Worm (Caenorhabditis elegans) whole organism, early embryonic: ENCODE measurements around the gene spi-1.

Experiments
- B0310.2 ChIP-seq: sonication (generic microtip); optimal IDR thresholded peaks from 2 replicates; lab custom pipeline; 2016; ENCODE audit warnings: mild to moderate bottlenecking, missing genetic modification characterization, missing compliant biosample characterization
- F13C5.2 ChIP-seq: sonication (generic microtip); optimal IDR thresholded peaks from 2 replicates; lab custom pipeline; 2017; ENCODE audit warnings: mild to moderate bottlenecking, missing genetic modification characterization, inconsistent platforms, missing compliant biosample characterization
- aly-1 ChIP-seq: sonication (generic microtip); optimal IDR thresholded peaks from 2 replicates; lab custom pipeline; 2016; ENCODE audit warnings: missing genetic modification characterization, missing compliant biosample characterization
- ama-1 ChIP-seq: fragments of 150-350 bp; optimal IDR thresholded peaks from 2 replicates; lab custom pipeline; 2014
- ceh-13 ChIP-seq: fragments of 200-800 bp; sonication (Bioruptor generic); optimal IDR thresholded peaks from 2 replicates; lab custom pipeline; 2018; ENCODE audit warnings: mild to moderate bottlenecking, missing genetic modification characterization, missing compliant biosample characterization
- ceh-36 ChIP-seq: sonication (generic microtip); optimal IDR thresholded peaks from 2 replicates; lab custom pipeline; 2016; ENCODE audit warnings: missing genetic modification characterization, inconsistent platforms, missing compliant biosample characterization
- ets-7 ChIP-seq: sonication (generic microtip); optimal IDR thresholded peaks from 2 replicates; lab custom pipeline; 2016; ENCODE audit warnings: missing genotype, missing genetic modification characterization, missing compliant biosample characterization
- flt-1 ChIP-seq: fragments of 200-800 bp; sonication (Bioruptor generic); IDR thresholded peaks from 2 replicates; pipeline ENCODE4 v1.3.6; 2022; ENCODE audit warnings: missing genetic modification characterization, missing compliant biosample characterization
- hmbx-1 ChIP-seq: sonication (generic microtip); optimal IDR thresholded peaks from 2 replicates; lab custom pipeline; 2016; ENCODE audit warnings: mild to moderate bottlenecking, missing genetic modification characterization, missing compliant biosample characterization
- hmg-4 ChIP-seq: fragments of 200-800 bp; sonication (Bioruptor generic); optimal IDR thresholded peaks from 2 replicates; lab custom pipeline; 2018; ENCODE audit warnings: mild to moderate bottlenecking, missing genetic modification characterization, missing compliant biosample characterization
- hnd-1 ChIP-seq: sonication (generic microtip); optimal IDR thresholded peaks from 2 replicates; lab custom pipeline; 2016; ENCODE audit warnings: missing genetic modification characterization, missing compliant biosample characterization
- pes-1 ChIP-seq: fragments of 200-800 bp; sonication (Bioruptor generic); IDR thresholded peaks from 2 replicates; pipeline ENCODE4 v1.3.6; 2022; ENCODE audit warnings: missing genetic modification reagents, missing genetic modification characterization, missing compliant biosample characterization
- scrt-1 ChIP-seq: fragments of 200-800 bp; sonication (Bioruptor generic); IDR thresholded peaks from 2 replicates; pipeline ENCODE4 v1.3.6; 2022; ENCODE audit warnings: missing genetic modification characterization, missing compliant biosample characterization
- sea-1 ChIP-seq: fragments of 200-800 bp; sonication (Bioruptor generic); conservative IDR thresholded peaks from 2 replicates; pipeline ENCODE4 v1.3.6; 2022; ENCODE audit warnings: missing genetic modification characterization, missing compliant biosample characterization
- tbx-11 ChIP-seq: fragments of 200-800 bp; sonication (Bioruptor generic); IDR thresholded peaks from 2 replicates; pipeline ENCODE4 v1.3.6; 2022; ENCODE audit warnings: missing genetic modification characterization, missing compliant biosample characterization
- tbx-37 ChIP-seq: fragments of 200-800 bp; sonication (Bioruptor generic); conservative IDR thresholded peaks from 2 replicates; pipeline ENCODE4 v1.3.6; 2022; ENCODE audit warnings: missing genetic modification reagents, missing genetic modification characterization, missing compliant biosample characterization
- tra-4 ChIP-seq: sonication (generic microtip); optimal IDR thresholded peaks from 2 replicates; lab custom pipeline; 2017; ENCODE audit warnings: missing genetic modification characterization, missing compliant biosample characterization

spi-1 gene

ce11 chrII:7534369-7534768 lies 38.3 kb downstream of the spi-1 start, which contains the start of gene wrt-10:
Gene wrt-10 (minus strand): TSS chrII:7534563.
- no peak for TF ChIP-seq hmg-4 (GFP tag; lab: Kevin White, UChicago)
- TF ChIP-seq ceh-13: no peak
- no peak for TF ChIP-seq B0310.2
- TF ChIP-seq ets-7 (tag; lab: Kevin White, UChicago): no peak
- TF ChIP-seq tbx-37 (GFP tag; lab: Robert Waterston, UW): no peak
- no peak for TF ChIP-seq flt-1 (GFP tag; lab: Robert Waterston, UW)
- no peak for TF ChIP-seq F13C5.2 (tag; lab: Kevin White, UChicago)
- no peak for TF ChIP-seq ama-1 (lab: Kevin White, UChicago)
- TF ChIP-seq pes-1: no peak
- TF ChIP-seq tra-4 (tag; lab: Kevin White, UChicago): no peak
- TF ChIP-seq tbx-11 (GFP tag; lab: Robert Waterston, UW): no peak
- no peak for TF ChIP-seq ceh-36 (tag; lab: Kevin White, UChicago)

ce11 chrII:7534934-7535333 lies 38.9 kb downstream of the spi-1 start, which contains the start of gene ZK1290.13:
Gene ZK1290.13 (plus strand): TSS chrII:7535006.
- TF ChIP-seq B0310.2 (no peak), sea-1 (GFP tag; lab: Robert Waterston, UW) (no peak)

ce11 chrII:7537603-7538230 lies 41.7 kb downstream of the spi-1 start, which contains the start of gene nfi-1:
Gene nfi-1 (plus strand): TSS chrII:7538180.
- TF ChIP-seq B0310.2 (no peak), hmbx-1 (tag; lab: Kevin White, UChicago) (no peak), tra-4 (tag; lab: Kevin White, UChicago) (no peak), flt-1 (GFP tag; lab: Robert Waterston, UW) (no peak), tbx-11 (GFP tag; lab: Robert Waterston, UW) (no peak)

- no peak for TF ChIP-seq tra-4 (tag; lab: Kevin White, UChicago)
- no peak for TF ChIP-seq scrt-1 (GFP tag; lab: Robert Waterston, UW)
- TF ChIP-seq hmg-4 (GFP tag; lab: Kevin White, UChicago): no peak
- TF ChIP-seq ceh-13: no peak
- no peak for TF ChIP-seq hnd-1
- TF ChIP-seq sea-1 (GFP tag; lab: Robert Waterston, UW): no peak
- no peak for TF ChIP-seq pes-1
- TF ChIP-seq flt-1 (GFP tag; lab: Robert Waterston, UW): no peak
- no peak for TF ChIP-seq F13C5.2 (tag; lab: Kevin White, UChicago)
- no peak for TF ChIP-seq tbx-11 (GFP tag; lab: Robert Waterston, UW)
- TF ChIP-seq ama-1 (lab: Kevin White, UChicago): no peak
- no peak for TF ChIP-seq B0310.2
- TF ChIP-seq ets-7 (tag; lab: Kevin White, UChicago): no peak
- TF ChIP-seq aly-1: no peak
- no peak for TF ChIP-seq tbx-37 (GFP tag; lab: Robert Waterston, UW)
- no peak for TF ChIP-seq ceh-36 (tag; lab: Kevin White, UChicago)
- TF ChIP-seq hmbx-1 (tag; lab: Kevin White, UChicago): no peak
Observed at ce11 chrII:7542952-7543351, 46.9 kb downstream of the spi-1 start.

- no peak for TF ChIP-seq B0310.2
- TF ChIP-seq ama-1 (lab: Kevin White, UChicago): no peak
- no peak for TF ChIP-seq scrt-1 (GFP tag; lab: Robert Waterston, UW)
- no peak for TF ChIP-seq ceh-13
- TF ChIP-seq hnd-1: no peak
- no peak for TF ChIP-seq tbx-11 (GFP tag; lab: Robert Waterston, UW)
Observed at ce11 chrII:7543808-7544207, 47.8 kb downstream of the spi-1 start, which contains the start of gene rol-8. Gene rol-8 (plus strand): TSS chrII:7544108.

ce11 chrII:7544782-7545181 lies 48.7 kb downstream of the spi-1 start:
- TF ChIP-seq ceh-13 (no peak), aly-1 (no peak), tbx-37 (GFP tag; lab: Robert Waterston, UW) (no peak), B0310.2 (no peak), ama-1 (lab: Kevin White, UChicago) (no peak)

- no peak for TF ChIP-seq ama-1 (lab: Kevin White, UChicago)
- TF ChIP-seq F13C5.2 (tag; lab: Kevin White, UChicago): no peak
- no peak for TF ChIP-seq ceh-36 (tag; lab: Kevin White, UChicago)
- TF ChIP-seq hmg-4 (GFP tag; lab: Kevin White, UChicago): no peak
- no peak for TF ChIP-seq aly-1
- TF ChIP-seq sea-1 (GFP tag; lab: Robert Waterston, UW): no peak
- TF ChIP-seq hnd-1: no peak
- no peak for TF ChIP-seq hmbx-1 (tag; lab: Kevin White, UChicago)
- no peak for TF ChIP-seq ets-7 (tag; lab: Kevin White, UChicago)
- no peak for TF ChIP-seq tbx-37 (GFP tag; lab: Robert Waterston, UW)
- no peak for TF ChIP-seq pes-1
- no peak for TF ChIP-seq tbx-11 (GFP tag; lab: Robert Waterston, UW)
- no peak for TF ChIP-seq scrt-1 (GFP tag; lab: Robert Waterston, UW)
- TF ChIP-seq ceh-13: no peak
- no peak for TF ChIP-seq flt-1 (GFP tag; lab: Robert Waterston, UW)
Observed at ce11 chrII:7545364-7545763, 49.3 kb downstream of the spi-1 start.

- TF ChIP-seq scrt-1 (GFP tag; lab: Robert Waterston, UW) (no peak), aly-1 (no peak), hmbx-1 (tag; lab: Kevin White, UChicago) (no peak), ceh-36 (tag; lab: Kevin White, UChicago) (no peak), ets-7 (tag; lab: Kevin White, UChicago) (no peak)
Observed at ce11 chrII:7547269-7547668, 51.2 kb downstream of the spi-1 start.
